Worm (Caenorhabditis elegans) whole organism, L4 larva: ENCODE measurements around the gene Y38C1AA.12.

ENCODE experiments used
- T20F7.1 ChIP-seq: fragments of 200-800 bp; sonication (Bioruptor generic); optimal IDR thresholded peaks from 2 replicates; lab custom pipeline; 2018; ENCODE audit warnings: mild to moderate bottlenecking, missing genetic modification characterization, missing compliant biosample characterization
- T26A8.4 ChIP-seq: fragments of 200-800 bp; sonication (Bioruptor generic); IDR thresholded peaks from 2 replicates; pipeline ENCODE4 v1.3.6; 2022; ENCODE audit warnings: missing genetic modification characterization, missing compliant biosample characterization
- aly-2 ChIP-seq: sonication (generic microtip); optimal IDR thresholded peaks from 2 replicates; lab custom pipeline; 2018; ENCODE audit warnings: missing biosample characterization, missing genetic modification characterization
- fos-1 ChIP-seq: fragments of 150-350 bp; optimal IDR thresholded peaks from 2 replicates; lab custom pipeline; 2014; ENCODE audit warnings: missing biosample characterization, missing genetic modification characterization
- hlh-30 ChIP-seq: sonication (generic microtip); optimal IDR thresholded peaks from 2 replicates; lab custom pipeline; 2017; ENCODE audit warnings: antibody characterized with exemption, mild to moderate bottlenecking, missing genetic modification characterization, missing compliant biosample characterization; ENCODE audit not compliant: insufficient read depth
- hmg-1.1 ChIP-seq: fragments of 200-800 bp; sonication (Bioruptor generic); IDR thresholded peaks from 2 replicates; pipeline ENCODE4 v1.3.6; 2022; ENCODE audit warnings: missing genetic modification reagents, missing genetic modification characterization, missing compliant biosample characterization
- nhr-111 ChIP-seq: fragments of 200-800 bp; sonication (Bioruptor generic); optimal IDR thresholded peaks from 2 replicates; lab custom pipeline; 2018; ENCODE audit warnings: mild to moderate bottlenecking, missing genetic modification characterization, missing compliant biosample characterization

DNA sequence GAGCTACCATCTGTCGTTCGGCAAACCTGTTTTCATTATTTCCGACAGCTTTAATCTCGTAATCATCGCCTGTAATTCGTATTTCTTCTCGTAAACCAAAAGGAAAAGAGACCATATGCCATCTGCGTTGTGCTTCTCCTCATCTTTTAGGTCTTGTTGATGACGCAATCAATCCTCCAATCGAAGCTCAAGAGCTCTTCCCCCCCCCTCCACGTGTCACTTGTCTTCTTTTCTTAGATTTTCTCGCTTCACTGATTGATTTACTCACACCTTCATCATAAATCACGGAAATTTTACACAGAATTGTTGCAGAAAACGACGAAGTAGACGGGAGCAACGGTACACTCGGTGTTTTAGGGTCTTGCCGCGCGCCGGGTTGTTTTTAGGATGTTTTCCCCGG, 13.4 kb upstream of the Y38C1AA.12 start, which contains the start of gene tcl-2:
- TF ChIP-seq fos-1 (tag; lab: Kevin White, UChicago) (no peak), hlh-30 (tag; lab: Kevin White, UChicago) (no peak), nhr-111 (GFP tag; lab: Kevin White, UChicago) (no peak), aly-2 (tag; lab: Kevin White, UChicago) (no peak), T20F7.1 (no peak), hmg-1.1 (GFP tag; lab: Robert Waterston, UW) (no peak), T26A8.4 (GFP tag; lab: Robert Waterston, UW) (no peak)
